Worm (Caenorhabditis elegans) whole organism, L2 larva: ENCODE data around the gene ZK1010.12.

Experiments
- C34F6.9 ChIP-seq: fragments of 150-350 bp; optimal IDR thresholded peaks from 2 replicates; lab custom pipeline; 2014; ENCODE audit warnings: missing biosample characterization, missing genetic modification characterization
- F13H6.1 ChIP-seq: sonication (generic microtip); optimal IDR thresholded peaks from 2 replicates; lab custom pipeline; 2016; ENCODE audit warnings: missing genetic modification characterization, missing compliant biosample characterization
- R02D3.7 ChIP-seq: fragments of 150-350 bp; optimal IDR thresholded peaks from 2 replicates; lab custom pipeline; 2014; ENCODE audit warnings: missing biosample characterization, missing genetic modification characterization
- Y55F3AM.14 ChIP-seq: fragments of 200-800 bp; sonication (Bioruptor generic); optimal IDR thresholded peaks from 2 replicates; lab custom pipeline; 2018; ENCODE audit warnings: mild to moderate bottlenecking, missing genetic modification characterization, missing compliant biosample characterization
- ZK546.5 ChIP-seq: sonication (generic microtip); optimal IDR thresholded peaks from 2 replicates; lab custom pipeline; 2017; ENCODE audit warnings: missing biosample characterization, missing genetic modification characterization
- alr-1 ChIP-seq: fragments of 150-350 bp; optimal IDR thresholded peaks from 2 replicates; lab custom pipeline; 2014; ENCODE audit warnings: missing biosample characterization, missing genetic modification characterization
- aly-2 ChIP-seq: fragments of 150-350 bp; optimal IDR thresholded peaks from 2 replicates; lab custom pipeline; 2014; ENCODE audit warnings: missing biosample characterization, missing genetic modification characterization
- ama-1 ChIP-seq: fragments of 150-350 bp; optimal IDR thresholded peaks from 2 replicates; lab custom pipeline; 2018; ENCODE audit warnings: inconsistent platforms
- blmp-1 ChIP-seq: sonication (generic microtip); optimal IDR thresholded peaks from 2 replicates; lab custom pipeline; 2017; ENCODE audit warnings: missing genetic modification characterization, mild to moderate bottlenecking, missing compliant biosample characterization, antibody characterized with exemption, moderate library complexity; ENCODE audit not compliant: insufficient read depth
- ceh-16 ChIP-seq: fragments of 150-350 bp; optimal IDR thresholded peaks from 2 replicates; lab custom pipeline; 2014; ENCODE audit warnings: missing biosample characterization, missing genetic modification characterization
- ceh-82 ChIP-seq: fragments of 150-350 bp; optimal IDR thresholded peaks from 2 replicates; lab custom pipeline; 2014; ENCODE audit warnings: missing biosample characterization, missing genetic modification characterization
- crh-2 ChIP-seq: sonication (generic microtip); optimal IDR thresholded peaks from 2 replicates; lab custom pipeline; 2017; ENCODE audit warnings: missing biosample characterization, missing genetic modification characterization
- dmd-4 ChIP-seq: sonication (generic microtip); optimal IDR thresholded peaks from 2 replicates; lab custom pipeline; 2017; ENCODE audit warnings: missing biosample characterization, missing genetic modification characterization
- egl-27 ChIP-seq: sonication (generic microtip); optimal IDR thresholded peaks from 3 replicates; lab custom pipeline; 2017; ENCODE audit warnings: missing biosample characterization, missing genetic modification reagents, missing genetic modification characterization
- elt-1 ChIP-seq: fragments of 150-350 bp; optimal IDR thresholded peaks from 2 replicates; lab custom pipeline; 2014; ENCODE audit warnings: missing biosample characterization, missing genetic modification characterization
- elt-3 ChIP-seq: sonication (generic microtip); optimal IDR thresholded peaks from 2 replicates; lab custom pipeline; 2017; ENCODE audit warnings: missing biosample characterization, missing genetic modification characterization
- fos-1 ChIP-seq: fragments of 150-350 bp; optimal IDR thresholded peaks from 2 replicates; lab custom pipeline; 2014; ENCODE audit warnings: missing biosample characterization, missing genetic modification characterization
- gmeb-1 ChIP-seq: fragments of 150-350 bp; optimal IDR thresholded peaks from 2 replicates; lab custom pipeline; 2014; ENCODE audit warnings: missing biosample characterization, missing genetic modification characterization
- lin-11 ChIP-seq: fragments of 150-350 bp; sonication (generic microtip); optimal IDR thresholded peaks from 2 replicates; lab custom pipeline; 2014; ENCODE audit warnings: missing biosample characterization, missing genetic modification characterization, inconsistent platforms, mixed read lengths
- lin-13 ChIP-seq: fragments of 150-350 bp; optimal IDR thresholded peaks from 2 replicates; lab custom pipeline; 2014; ENCODE audit warnings: missing biosample characterization, missing genetic modification reagents, missing genetic modification characterization
- lin-39 ChIP-seq: fragments of 150-350 bp; optimal IDR thresholded peaks from 2 replicates; lab custom pipeline; 2014; ENCODE audit warnings: missing biosample characterization, missing genetic modification reagents, missing genetic modification characterization
- lsy-2 ChIP-seq, 2 experiments: fragments of 150-350 bp in 1 of 2; sonication (generic microtip) in 1 of 2; optimal IDR thresholded peaks; 2 replicates each; lab custom pipeline; 2014 to 2017; ENCODE audit warnings: missing biosample characterization in 2 of 2, missing genetic modification characterization in 2 of 2
- mab-5 ChIP-seq: fragments of 150-350 bp; optimal IDR thresholded peaks from 2 replicates; lab custom pipeline; 2014; ENCODE audit warnings: missing biosample characterization, missing genetic modification characterization
- mbf-1 ChIP-seq: sonication (generic microtip); optimal IDR thresholded peaks from 2 replicates; lab custom pipeline; 2017; ENCODE audit warnings: missing biosample characterization, missing genetic modification characterization
- mdl-1 ChIP-seq, 2 experiments: fragments of 150-350 bp in 1 of 2; sonication (generic microtip) in 1 of 2; optimal IDR thresholded peaks; 2 replicates each; lab custom pipeline; 2017; ENCODE audit warnings: missing biosample characterization in 2 of 2, missing genetic modification characterization in 2 of 2
- nhr-10 ChIP-seq: sonication (generic microtip); optimal IDR thresholded peaks from 2 replicates; lab custom pipeline; 2017; ENCODE audit warnings: missing biosample characterization, missing genetic modification characterization
- nhr-11 ChIP-seq: fragments of 150-350 bp; optimal IDR thresholded peaks from 2 replicates; lab custom pipeline; 2014; ENCODE audit warnings: missing biosample characterization, missing genetic modification characterization
- nhr-12 ChIP-seq: fragments of 150-350 bp; optimal IDR thresholded peaks from 2 replicates; lab custom pipeline; 2014; ENCODE audit warnings: missing biosample characterization, missing genetic modification characterization
- nhr-129 ChIP-seq: fragments of 150-350 bp; optimal IDR thresholded peaks from 2 replicates; lab custom pipeline; 2014; ENCODE audit warnings: missing biosample characterization, missing genetic modification characterization
- nhr-23 ChIP-seq: fragments of 150-350 bp; optimal IDR thresholded peaks from 2 replicates; lab custom pipeline; 2014; ENCODE audit warnings: missing biosample characterization, missing genetic modification reagents, missing genetic modification characterization
- nhr-237 ChIP-seq: fragments of 150-350 bp; optimal IDR thresholded peaks from 2 replicates; lab custom pipeline; 2014; ENCODE audit warnings: missing biosample characterization, missing genetic modification characterization
- nhr-25 ChIP-seq: fragments of 150-350 bp; sonication (generic microtip); optimal IDR thresholded peaks from 3 replicates; lab custom pipeline; 2014; ENCODE audit warnings: missing biosample characterization, missing genetic modification characterization
- nhr-6 ChIP-seq: fragments of 150-350 bp; optimal IDR thresholded peaks from 2 replicates; lab custom pipeline; 2014; ENCODE audit warnings: missing biosample characterization, missing genetic modification characterization
- nhr-77 ChIP-seq: fragments of 150-350 bp; optimal IDR thresholded peaks from 2 replicates; lab custom pipeline; 2014; ENCODE audit warnings: missing biosample characterization, missing genetic modification characterization
- peb-1 ChIP-seq: fragments of 150-350 bp; optimal IDR thresholded peaks from 2 replicates; lab custom pipeline; 2014; ENCODE audit warnings: missing biosample characterization, missing genetic modification characterization
- sem-4 ChIP-seq: fragments of 150-350 bp; optimal IDR thresholded peaks from 2 replicates; lab custom pipeline; 2014; ENCODE audit warnings: missing biosample characterization, missing genetic modification reagents, missing genetic modification characterization
- skn-1 ChIP-seq: sonication (generic microtip); optimal IDR thresholded peaks from 2 replicates; lab custom pipeline; 2017; ENCODE audit warnings: missing biosample characterization, missing genetic modification characterization
- sma-9 ChIP-seq, 2 experiments: fragments of 150-350 bp in 1 of 2; sonication (generic microtip) in 1 of 2; optimal IDR thresholded peaks; 2 replicates each; lab custom pipeline; 2014 to 2016; ENCODE audit warnings: missing genetic modification characterization in 2 of 2, mild to moderate bottlenecking in 1 of 2, missing biosample characterization in 1 of 2, missing compliant biosample characterization in 1 of 2, missing genetic modification reagents in 1 of 2, moderate library complexity in 1 of 2
- snpc-4 ChIP-seq: fragments of 150-350 bp; optimal IDR thresholded peaks from 2 replicates; lab custom pipeline; 2014; ENCODE audit warnings: missing biosample characterization, missing genetic modification characterization
- unc-39 ChIP-seq: fragments of 150-350 bp; optimal IDR thresholded peaks from 2 replicates; lab custom pipeline; 2014; ENCODE audit warnings: missing biosample characterization, missing genetic modification characterization
- unc-55 ChIP-seq: fragments of 150-350 bp; sonication (generic microtip); optimal IDR thresholded peaks from 3 replicates; lab custom pipeline; 2014; ENCODE audit warnings: missing biosample characterization, missing genetic modification reagents, missing genetic modification characterization
- unc-62 ChIP-seq: fragments of 150-350 bp; optimal IDR thresholded peaks from 2 replicates; lab custom pipeline; 2014; ENCODE audit warnings: missing biosample characterization, missing genetic modification reagents, missing genetic modification characterization
- zag-1 ChIP-seq: fragments of 150-350 bp; optimal IDR thresholded peaks from 2 replicates; lab custom pipeline; 2014; ENCODE audit warnings: missing biosample characterization, missing genetic modification characterization
- ztf-1 ChIP-seq: fragments of 200-800 bp; sonication (Bioruptor generic); conservative IDR thresholded peaks from 2 replicates; pipeline ENCODE4 v1.3.6; 2022; ENCODE audit warnings: missing genetic modification characterization, missing compliant biosample characterization
- ztf-11 ChIP-seq: sonication (generic microtip); optimal IDR thresholded peaks from 2 replicates; lab custom pipeline; 2017; ENCODE audit warnings: missing biosample characterization, missing genetic modification characterization
- ztf-4 ChIP-seq: fragments of 150-350 bp; optimal IDR thresholded peaks from 2 replicates; lab custom pipeline; 2014; ENCODE audit warnings: missing biosample characterization, missing genetic modification characterization

The ZK1010.12 gene

DNA sequence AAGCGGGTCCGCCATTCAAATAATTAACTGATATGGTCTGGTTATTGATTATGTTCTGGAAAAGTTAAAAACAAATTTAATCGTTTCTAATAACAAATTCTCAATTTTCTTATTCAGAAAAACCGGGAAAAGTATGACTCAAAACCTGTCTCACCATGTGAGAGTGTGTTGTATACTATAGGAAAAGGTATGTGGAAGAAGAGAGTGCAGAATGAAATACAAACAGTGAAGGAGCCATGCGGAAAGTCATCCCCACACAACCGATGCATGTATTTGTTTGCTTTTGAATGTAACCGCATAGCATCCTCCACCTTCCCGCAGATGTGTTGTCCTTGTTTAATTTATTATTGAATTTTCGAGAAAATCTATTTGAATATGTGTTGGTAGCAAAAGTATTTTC, 9.4 kb downstream of the ZK1010.12 start, which contains the start of gene ZK1010.8:
Gene ZK1010.8, minus strand, starts transcription at position 214 of the 400 bp plus-strand sequence.
- TF ChIP-seq fos-1 (peak; percentile 54), elt-1 (no peak)

ce11 chrIII:13002098-13002497, 11.0 kb downstream of the ZK1010.12 start, which contains the start of gene ZK1010.10:
TSS of gene ZK1010.10 (plus strand) at chrIII:13002383.
- TF ChIP-seq nhr-237 (tag; lab: Kevin White, UChicago): no peak
- no peak for TF ChIP-seq peb-1 (tag; lab: Kevin White, UChicago)
- TF ChIP-seq lin-11 (tag; lab: Kevin White, UChicago): no peak
- no peak for TF ChIP-seq nhr-25 (tag; lab: Kevin White, UChicago)
- no peak for TF ChIP-seq ztf-1 (GFP tag; lab: Robert Waterston, UW)
- no peak for TF ChIP-seq nhr-11 (tag; lab: Kevin White, UChicago)
- TF ChIP-seq unc-55: peak; percentile 90
- no peak for TF ChIP-seq Y55F3AM.14 (GFP tag; lab: Kevin White, UChicago)
- no peak for TF ChIP-seq unc-62 (GFP tag; lab: Kevin White, UChicago)
- TF ChIP-seq ceh-82 (tag; lab: Kevin White, UChicago): no peak
- no peak for TF ChIP-seq unc-39 (tag; lab: Kevin White, UChicago)
- no peak for TF ChIP-seq ama-1
- no peak for TF ChIP-seq nhr-6 (tag; lab: Kevin White, UChicago)
- no peak for TF ChIP-seq R02D3.7 (tag; lab: Kevin White, UChicago)
- peak in 1 of 2 experiments; percentile 70 for TF ChIP-seq lsy-2 (tag; optimal IDR thresholded peaks at IDR 0.05; lab: Kevin White, UChicago)
- no peak for TF ChIP-seq lin-39
- TF ChIP-seq ceh-16 (tag; lab: Kevin White, UChicago): no peak
- peak; percentile 69 for TF ChIP-seq C34F6.9 (tag; lab: Kevin White, UChicago)
- TF ChIP-seq aly-2 (tag; lab: Kevin White, UChicago): no peak
- peak; percentile 12 for TF ChIP-seq mab-5 (tag; lab: Kevin White, UChicago)
- TF ChIP-seq ztf-4: no peak
- TF ChIP-seq lin-13 (GFP tag; lab: Kevin White, UChicago): no peak
- peak; percentile 55 for TF ChIP-seq fos-1
- peak; percentile 55 for TF ChIP-seq sem-4
- TF ChIP-seq crh-2 (tag; lab: Kevin White, UChicago): peak; percentile 71
- peak; percentile 30 for TF ChIP-seq F13H6.1
- peak; percentile 14 for TF ChIP-seq gmeb-1
- no peak for TF ChIP-seq elt-3
- TF ChIP-seq sma-9 (GFP tag; optimal IDR thresholded peaks at IDR 0.05; lab: Kevin White, UChicago): no peak
- no peak for TF ChIP-seq sma-9 (tag; optimal IDR thresholded peaks at IDR 0.05; lab: Kevin White, UChicago)
- TF ChIP-seq ZK546.5: no peak
- TF ChIP-seq skn-1 (tag; lab: Kevin White, UChicago): no peak
- no peak for TF ChIP-seq mdl-1 (tag; optimal IDR thresholded peaks at IDR 0.05; lab: Kevin White, UChicago)
- no peak for TF ChIP-seq nhr-77 (tag; lab: Kevin White, UChicago)
- peak; percentile 46 for TF ChIP-seq nhr-129 (tag; lab: Kevin White, UChicago)
- TF ChIP-seq nhr-12 (tag; lab: Kevin White, UChicago): no peak
- peak; percentile 7 for TF ChIP-seq zag-1 (tag; lab: Kevin White, UChicago)
- TF ChIP-seq dmd-4 (tag; lab: Kevin White, UChicago): no peak
- no peak for TF ChIP-seq ztf-11 (tag; lab: Kevin White, UChicago)
- peak; percentile 18 for TF ChIP-seq egl-27 (tag; lab: Kevin White, UChicago)
- no peak for TF ChIP-seq blmp-1 (tag; lab: Kevin White, UChicago)
- no peak for TF ChIP-seq snpc-4 (tag; lab: Kevin White, UChicago)
- TF ChIP-seq nhr-23 (tag; lab: Kevin White, UChicago): no peak
- no peak for TF ChIP-seq nhr-10 (tag; lab: Kevin White, UChicago)
- no peak for TF ChIP-seq alr-1 (tag; lab: Kevin White, UChicago)
- no peak for TF ChIP-seq mbf-1 (tag; lab: Kevin White, UChicago)
